Fruit fly (Drosophila melanogaster) whole organism, adult: ENCODE measurements around the gene CG15890.

Experiments
- CG11617 ChIP-seq: fragments of 200-800 bp; sonication (Bioruptor generic); optimal IDR thresholded peaks from 2 replicates; lab custom pipeline; 2017; ENCODE audit warnings: mild to moderate bottlenecking, missing biosample characterization, missing genetic modification reagents, missing genetic modification characterization
- CG7045 ChIP-seq: fragments of 200-800 bp; sonication (Bioruptor generic); optimal IDR thresholded peaks from 2 replicates; lab custom pipeline; 2017; ENCODE audit warnings: missing biosample characterization, mild to moderate bottlenecking, missing genetic modification characterization
- CG7101 ChIP-seq: fragments of 200-800 bp; sonication (Bioruptor generic); optimal IDR thresholded peaks from 2 replicates; lab custom pipeline; 2018; ENCODE audit warnings: missing biosample characterization, mild to moderate bottlenecking, missing genetic modification characterization, moderate library complexity
- Clk ChIP-seq: fragments of 200-800 bp; sonication (Bioruptor generic); optimal IDR thresholded peaks from 2 replicates; lab custom pipeline; 2017; ENCODE audit warnings: missing biosample characterization, missing genetic modification characterization
- Hr96 ChIP-seq: fragments of 200-800 bp; sonication (Bioruptor generic); optimal IDR thresholded peaks from 2 replicates; lab custom pipeline; 2016; ENCODE audit warnings: missing biosample characterization, missing genetic modification characterization
- Mnt ChIP-seq: fragments of 200-800 bp; sonication (Bioruptor generic); optimal IDR thresholded peaks from 2 replicates; lab custom pipeline; 2016; ENCODE audit warnings: missing biosample characterization, mild to moderate bottlenecking, missing genetic modification characterization
- bab1 ChIP-seq: fragments of 200-800 bp; sonication (Bioruptor generic); optimal IDR thresholded peaks from 3 replicates; lab custom pipeline; 2019; ENCODE audit warnings: missing biosample characterization, mild to moderate bottlenecking, missing genetic modification characterization, moderate library complexity
- cic ChIP-seq: fragments of 200-800 bp; sonication (Bioruptor generic); optimal IDR thresholded peaks from 2 replicates; lab custom pipeline; 2017; ENCODE audit warnings: missing biosample characterization, mild to moderate bottlenecking, missing genetic modification characterization, moderate library complexity
- kay ChIP-seq: fragments of 200-800 bp; sonication (Bioruptor generic); peaks from one replicate; lab custom pipeline; 2016; ENCODE audit warnings: missing biosample characterization, missing genetic modification characterization, borderline replicate concordance

- TF ChIP-seq CG7101 (tag; lab: Kevin White, UChicago) (no peak), Clk (GFP tag; lab: Kevin White, UChicago) (no peak), kay (GFP tag; lab: Kevin White, UChicago) (no peak), Mnt (GFP tag; lab: Kevin White, UChicago) (no peak), Hr96 (GFP tag; lab: Kevin White, UChicago) (no peak), bab1 (no peak), CG7045 (GFP tag; lab: Kevin White, UChicago) (no peak), cic (GFP tag; lab: Kevin White, UChicago) (no peak), CG11617 (GFP tag; lab: Kevin White, UChicago) (no peak)
Measured at dm6 chrX:14786451-14786850, 20.9 kb upstream of the CG15890 start, which contains the start of gene Ag5r.
